Worm (Caenorhabditis elegans) whole organism, midembryonic: ENCODE measurements around the gene F26D11.1.

ENCODE experiments used
- T22C8.4 ChIP-seq: fragments of 200-800 bp; sonication (Bioruptor generic); IDR thresholded peaks from 2 replicates; pipeline ENCODE4 v1.3.6; 2022; ENCODE audit warnings: missing genetic modification characterization, missing compliant biosample characterization
- cog-1 ChIP-seq: sonication (generic microtip); optimal IDR thresholded peaks from 2 replicates; lab custom pipeline; 2016; ENCODE audit warnings: missing genetic modification characterization, missing compliant biosample characterization
- flt-1 ChIP-seq: fragments of 200-800 bp; sonication (Bioruptor generic); IDR thresholded peaks from 2 replicates; pipeline ENCODE4 v1.3.6; 2022; ENCODE audit warnings: missing genetic modification characterization, missing compliant biosample characterization
- med-1 ChIP-seq: sonication (generic microtip); optimal IDR thresholded peaks from 2 replicates; lab custom pipeline; 2017; ENCODE audit warnings: missing genetic modification characterization, mild to moderate bottlenecking, missing compliant biosample characterization, antibody characterized with exemption, missing genetic modification reagents; ENCODE audit not compliant: insufficient read depth
- ztf-23 ChIP-seq: fragments of 200-800 bp; sonication (Bioruptor generic); IDR thresholded peaks from 2 replicates; pipeline ENCODE4 v1.3.6; 2022; ENCODE audit warnings: missing genetic modification reagents, missing genetic modification characterization, missing compliant biosample characterization
- ztf-29 ChIP-seq: fragments of 200-800 bp; sonication (Bioruptor generic); IDR thresholded peaks from 2 replicates; pipeline ENCODE4 v1.3.6; 2022; ENCODE audit warnings: missing genetic modification reagents, missing genetic modification characterization, missing compliant biosample characterization

ce11 chrV:8018919-8019318 lies 37.6 kb downstream of the F26D11.1 start:
- no peak for TF ChIP-seq med-1
- no peak for TF ChIP-seq ztf-29 (GFP tag; lab: Robert Waterston, UW)
- TF ChIP-seq T22C8.4 (GFP tag; lab: Robert Waterston, UW): no peak
- no peak for TF ChIP-seq cog-1
- no peak for TF ChIP-seq ztf-23 (GFP tag; lab: Robert Waterston, UW)
- TF ChIP-seq flt-1 (GFP tag; lab: Robert Waterston, UW): no peak
